Fruit fly (Drosophila melanogaster): ENCODE measurements around the gene CASK.

DNA sequence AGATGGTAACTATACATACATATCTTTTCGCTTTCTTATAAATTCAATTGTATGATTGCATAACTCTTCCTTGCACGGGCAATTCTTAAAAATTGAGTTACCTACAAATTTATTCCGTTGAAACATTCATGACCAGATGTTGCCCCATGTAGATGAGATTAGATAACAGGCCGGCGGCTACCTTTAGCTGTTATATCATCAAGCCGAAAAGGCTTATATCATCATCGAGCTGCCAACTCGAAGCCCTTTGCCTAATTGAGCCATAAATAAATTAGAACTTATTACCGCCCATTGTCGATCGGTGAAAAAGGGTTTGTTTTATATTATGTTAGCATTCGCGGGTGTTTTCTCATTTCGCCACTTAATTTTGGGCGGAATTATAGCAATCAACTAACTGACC, 18.0 kb upstream of the CASK start:
- TF ChIP-seq CG8319 (GFP tag; optimal IDR thresholded peaks at IDR 0.05) (no peak), fd59A (GFP tag; optimal IDR thresholded peaks at IDR 0.05) (no peak), CG11762 (GFP tag; optimal IDR thresholded peaks at IDR 0.05; ENCODE audit: insufficient read depth) (no peak), Sox102F (GFP tag; optimal IDR thresholded peaks at IDR 0.05) (no peak), Met (GFP tag; optimal IDR thresholded peaks at IDR 0.05) (no peak), CG9139 (GFP tag; optimal IDR thresholded peaks at IDR 0.05) (no peak), OdsH (GFP tag; optimal IDR thresholded peaks at IDR 0.05) (no peak), Blimp-1 (GFP tag; optimal IDR thresholded peaks at IDR 0.05) (no peak), CG6854 (GFP tag; optimal IDR thresholded peaks at IDR 0.05) (no peak), ss (GFP tag; optimal IDR thresholded peaks at IDR 0.05) (no peak), Ets21C (GFP tag; optimal IDR thresholded peaks at IDR 0.05) (no peak), CG15336 (GFP tag; IDR thresholded peaks at IDR 0.05) (no peak), Hr39 (GFP tag; optimal IDR thresholded peaks at IDR 0.05) (no peak)

Data from whole organism, prepupa.